Worm (Caenorhabditis elegans) whole organism, young adult: Measurements from ENCODE around the gene wdr-83.

Experiments used
- F10E7.11 ChIP-seq: sonication (generic microtip); optimal IDR thresholded peaks from 2 replicates; lab custom pipeline; 2017; ENCODE audit warnings: mild to moderate bottlenecking, missing genetic modification characterization, moderate library complexity, missing compliant biosample characterization
- F57A8.1 ChIP-seq: fragments of 200-800 bp; sonication (Bioruptor generic); optimal IDR thresholded peaks from 2 replicates; lab custom pipeline; 2018; ENCODE audit warnings: mild to moderate bottlenecking, missing genetic modification characterization, moderate library complexity, missing compliant biosample characterization
- K11D2.4 ChIP-seq: fragments of 200-800 bp; sonication (Bioruptor generic); IDR thresholded peaks from 2 replicates; pipeline ENCODE4 v1.3.6; 2022; ENCODE audit warnings: missing genetic modification reagents, missing genetic modification characterization, missing compliant biosample characterization
- Y56A3A.18 ChIP-seq: fragments of 200-800 bp; sonication (Bioruptor generic); IDR thresholded peaks from 2 replicates; pipeline ENCODE4 v1.3.6; 2022; ENCODE audit warnings: missing genetic modification reagents, missing genetic modification characterization, missing compliant biosample characterization
- Y67H2A.10 ChIP-seq: fragments of 200-800 bp; sonication (Bioruptor generic); conservative IDR thresholded peaks from 2 replicates; pipeline ENCODE4 v1.3.6; 2022; ENCODE audit warnings: missing genetic modification reagents, missing genetic modification characterization, missing compliant biosample characterization
- Y79H2A.3 ChIP-seq: fragments of 200-800 bp; sonication (Bioruptor generic); conservative IDR thresholded peaks from 2 replicates; pipeline ENCODE4 v1.3.6; 2022; ENCODE audit warnings: missing genetic modification reagents, missing genetic modification characterization, missing compliant biosample characterization
- atf-7 ChIP-seq: sonication (generic microtip); optimal IDR thresholded peaks from 2 replicates; lab custom pipeline; 2017; ENCODE audit warnings: mild to moderate bottlenecking, missing genetic modification characterization, missing compliant biosample characterization
- athp-1 ChIP-seq: sonication (generic microtip); optimal IDR thresholded peaks from 2 replicates; lab custom pipeline; 2017; ENCODE audit warnings: mild to moderate bottlenecking, missing genetic modification characterization, missing compliant biosample characterization
- attf-3 ChIP-seq: fragments of 200-800 bp; sonication (Bioruptor generic); conservative IDR thresholded peaks from 2 replicates; pipeline ENCODE4 v1.3.6; 2022; ENCODE audit warnings: missing genetic modification reagents, missing genetic modification characterization, missing compliant biosample characterization
- bed-2 ChIP-seq: fragments of 200-800 bp; sonication (Bioruptor generic); IDR thresholded peaks from 2 replicates; pipeline ENCODE4 v1.3.6; 2022; ENCODE audit warnings: missing genetic modification reagents, missing genetic modification characterization, missing compliant biosample characterization
- ccch-3 ChIP-seq: fragments of 200-800 bp; sonication (Bioruptor generic); optimal IDR thresholded peaks from 2 replicates; lab custom pipeline; 2018; ENCODE audit warnings: mild to moderate bottlenecking, missing genetic modification characterization, missing compliant biosample characterization
- ceh-91 ChIP-seq: fragments of 200-800 bp; sonication (Bioruptor generic); IDR thresholded peaks from 2 replicates; pipeline ENCODE4 v1.3.6; 2022; ENCODE audit warnings: missing genetic modification reagents, missing genetic modification characterization, missing compliant biosample characterization
- die-1 ChIP-seq: sonication (generic microtip); optimal IDR thresholded peaks from 2 replicates; lab custom pipeline; 2016; ENCODE audit warnings: missing genotype, mild to moderate bottlenecking, missing genetic modification characterization, missing compliant biosample characterization
- efl-1 ChIP-seq: fragments of 150-350 bp; optimal IDR thresholded peaks from 2 replicates; lab custom pipeline; 2014; ENCODE audit warnings: missing biosample characterization, missing genetic modification reagents, missing genetic modification characterization
- ets-4 ChIP-seq: fragments of 200-800 bp; sonication (Bioruptor generic); optimal IDR thresholded peaks from 2 replicates; lab custom pipeline; 2018; ENCODE audit warnings: mild to moderate bottlenecking, missing genetic modification characterization, missing compliant biosample characterization
- fkh-3 ChIP-seq: sonication (generic microtip); optimal IDR thresholded peaks from 2 replicates; lab custom pipeline; 2016; ENCODE audit warnings: mild to moderate bottlenecking, missing genetic modification characterization, missing compliant biosample characterization
- hmg-20 ChIP-seq: fragments of 200-800 bp; sonication (Bioruptor generic); IDR thresholded peaks from 2 replicates; pipeline ENCODE4 v1.3.6; 2022; ENCODE audit warnings: missing genetic modification reagents, missing genetic modification characterization, missing compliant biosample characterization
- let-526 ChIP-seq: fragments of 200-800 bp; sonication (Bioruptor generic); IDR thresholded peaks from 2 replicates; pipeline ENCODE4 v1.3.6; 2022; ENCODE audit warnings: missing genetic modification reagents, missing genetic modification characterization, missing compliant biosample characterization
- let-607 ChIP-seq, 2 experiments: fragments of 200-800 bp in 1 of 2; sonication (Bioruptor generic) in 1 of 2; sonication (generic microtip) in 1 of 2; optimal IDR thresholded peaks; 2 replicates each; lab custom pipeline; 2016 to 2018; ENCODE audit warnings: mild to moderate bottlenecking in 2 of 2, missing compliant biosample characterization in 2 of 2, missing genetic modification characterization in 2 of 2, moderate library complexity in 2 of 2, missing genotype in 1 of 2
- lin-26 ChIP-seq: fragments of 200-800 bp; sonication (Bioruptor generic); IDR thresholded peaks from 2 replicates; pipeline ENCODE4 v1.3.6; 2022; ENCODE audit warnings: missing genetic modification reagents, missing genetic modification characterization, missing compliant biosample characterization
- lir-1 ChIP-seq: fragments of 200-800 bp; sonication (Bioruptor generic); conservative IDR thresholded peaks from 2 replicates; pipeline ENCODE4 v1.3.6; 2022; ENCODE audit warnings: missing genetic modification reagents, missing genetic modification characterization, missing compliant biosample characterization
- mes-4 ChIP-seq: sonication (generic microtip); optimal IDR thresholded peaks from 2 replicates; lab custom pipeline; 2016; ENCODE audit warnings: missing genotype, missing genetic modification characterization, missing compliant biosample characterization
- nhr-27 ChIP-seq: fragments of 200-800 bp; sonication (Bioruptor generic); optimal IDR thresholded peaks from 2 replicates; lab custom pipeline; 2018; ENCODE audit warnings: mild to moderate bottlenecking, missing genetic modification characterization, moderate library complexity, missing compliant biosample characterization
- pha-4 ChIP-seq: fragments of 150-350 bp; sonication (generic microtip); optimal IDR thresholded peaks from 2 replicates; lab custom pipeline; 2014; ENCODE audit warnings: missing biosample characterization, missing genetic modification reagents, missing genetic modification characterization
- rec-8 ChIP-seq, 2 experiments: sonication (generic microtip); optimal IDR thresholded peaks; 2 replicates each; lab custom pipeline; 2016; ENCODE audit warnings: mild to moderate bottlenecking in 2 of 2, missing genetic modification characterization in 2 of 2, missing genetic modification reagents in 2 of 2, missing genotype in 2 of 2, missing biosample characterization in 1 of 2, missing compliant biosample characterization in 1 of 2, moderate library complexity in 1 of 2
- rpc-1 ChIP-seq, 2 experiments: fragments of 150-350 bp in 1 of 2; sonication (generic microtip) in 1 of 2; optimal IDR thresholded peaks; 2 replicates each; lab custom pipeline; 2014 to 2018; ENCODE audit warnings: missing biosample characterization in 1 of 2, missing genetic modification characterization in 1 of 2, missing genetic modification reagents in 1 of 2, missing genotype in 1 of 2
- sea-2 ChIP-seq: fragments of 200-800 bp; sonication (Bioruptor generic); IDR thresholded peaks from 2 replicates; pipeline ENCODE4 v1.3.6; 2022; ENCODE audit warnings: missing genetic modification characterization, missing compliant biosample characterization
- snpc-1.1 ChIP-seq: sonication (generic microtip); optimal IDR thresholded peaks from 2 replicates; lab custom pipeline; 2017; ENCODE audit warnings: missing genetic modification characterization, mild to moderate bottlenecking, missing compliant biosample characterization, antibody characterized with exemption, moderate library complexity, missing genotype, missing genetic modification reagents; ENCODE audit not compliant: insufficient read depth
- snpc-4 ChIP-seq, 5 experiments: fragments of 150-350 bp in 1 of 5; sonication (generic microtip) in 4 of 5; optimal IDR thresholded peaks; 2 replicates each; lab custom pipeline; 2014 to 2018; ENCODE audit warnings: missing genetic modification characterization in 5 of 5, missing biosample characterization in 3 of 5, antibody characterized with exemption in 2 of 5, mild to moderate bottlenecking in 2 of 5, missing compliant biosample characterization in 2 of 5, missing genotype in 2 of 5, moderate library complexity in 2 of 5, missing genetic modification reagents in 1 of 5
- unc-130 ChIP-seq: sonication (generic microtip); optimal IDR thresholded peaks from 2 replicates; lab custom pipeline; 2016; ENCODE audit warnings: missing genetic modification reagents, missing genetic modification characterization, missing compliant biosample characterization
- ztf-28 ChIP-seq: fragments of 200-800 bp; sonication (Bioruptor generic); IDR thresholded peaks from 2 replicates; pipeline ENCODE4 v1.3.6; 2022; ENCODE audit warnings: missing genetic modification reagents, missing genetic modification characterization, missing compliant biosample characterization
- ztf-6 ChIP-seq: fragments of 200-800 bp; sonication (Bioruptor generic); IDR thresholded peaks from 2 replicates; pipeline ENCODE4 v1.3.6; 2022; ENCODE audit warnings: missing genetic modification reagents, missing genetic modification characterization, missing compliant biosample characterization

Gene wdr-83

ce11 chrII:4985961-4986503 lies 45.5 kb downstream of the wdr-83 start:
- TF ChIP-seq snpc-1.1 (tag; lab: Kevin White, UChicago) (no peak), lin-26 (GFP tag; lab: Robert Waterston, UW) (no peak), K11D2.4 (GFP tag; lab: Robert Waterston, UW) (no peak), athp-1 (tag; lab: Kevin White, UChicago) (no peak), Y56A3A.18 (GFP tag; lab: Robert Waterston, UW) (no peak), unc-130 (GFP tag; lab: Kevin White, UChicago) (no peak), atf-7 (tag; lab: Kevin White, UChicago) (no peak)

DNA sequence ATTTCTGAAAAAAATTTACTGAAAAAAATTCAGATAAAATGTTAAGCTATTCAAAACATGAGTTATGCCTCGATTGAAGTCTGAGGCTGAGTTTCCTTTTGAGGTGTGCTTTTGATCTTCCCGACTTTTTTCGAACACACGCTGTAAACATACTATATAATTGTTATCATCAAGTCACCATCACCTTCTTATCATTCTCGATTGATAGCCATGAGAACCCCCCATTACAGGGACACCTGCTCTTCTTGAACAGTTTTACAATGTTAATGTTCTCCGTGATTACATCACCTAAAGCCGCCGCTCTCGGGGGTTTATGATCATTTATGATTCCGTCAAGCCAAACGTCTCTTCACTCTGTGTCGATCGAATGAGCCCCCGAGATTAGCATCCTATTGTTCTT lies 47.4 kb downstream of the wdr-83 start:
- TF ChIP-seq snpc-1.1 (tag; lab: Kevin White, UChicago) = no peak
- TF ChIP-seq snpc-4 (GFP tag; optimal IDR thresholded peaks at IDR 0.05; lab: Kevin White, UChicago) = no peak
- TF ChIP-seq snpc-4 (tag; optimal IDR thresholded peaks at IDR 0.05; lab: Kevin White, UChicago) = no peak
- no peak for TF ChIP-seq pha-4 (tag; lab: Kevin White, UChicago)
- TF ChIP-seq F57A8.1 (GFP tag; lab: Kevin White, UChicago) = no peak
- no peak for TF ChIP-seq ccch-3
- no peak for TF ChIP-seq rpc-1 (optimal IDR thresholded peaks at IDR 0.05; lab: Kevin White, UChicago)
- no peak for TF ChIP-seq rpc-1 (tag; optimal IDR thresholded peaks at IDR 0.05; lab: Kevin White, UChicago)

DNA sequence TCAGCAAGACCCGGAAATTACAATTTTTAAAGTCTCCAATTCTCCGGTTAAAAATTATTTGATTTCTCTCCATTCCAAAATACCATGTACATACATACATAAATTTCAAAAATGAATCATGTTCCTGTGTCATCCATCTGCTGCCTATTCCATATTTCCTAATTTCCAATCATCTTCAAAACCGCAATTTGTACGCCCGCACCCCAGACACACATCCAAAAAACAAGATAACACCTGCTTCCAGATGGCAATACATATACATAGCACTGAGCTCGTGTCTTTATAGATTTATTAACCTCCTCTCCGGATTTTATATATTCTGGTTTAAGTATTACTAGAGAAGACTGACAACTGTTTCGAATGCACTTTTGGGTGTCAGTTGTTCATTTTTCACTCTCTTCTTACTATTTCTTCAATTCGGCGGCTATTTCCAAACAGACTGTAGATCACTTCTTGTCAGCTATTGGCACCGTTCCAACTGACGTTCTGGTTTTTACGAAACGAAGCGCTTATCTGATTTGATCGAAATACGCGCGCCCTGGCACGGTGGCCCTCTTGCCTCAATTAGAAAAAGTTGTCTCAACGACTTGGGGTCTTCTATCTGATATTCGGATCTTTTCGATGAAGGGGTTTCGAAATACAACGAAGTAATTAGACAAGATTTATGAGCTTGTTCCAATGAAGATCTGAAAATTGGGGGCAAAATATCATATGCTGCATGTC lies 49.7 kb downstream of the wdr-83 start:
- TF ChIP-seq let-607 (tag; optimal IDR thresholded peaks at IDR 0.05; lab: Kevin White, UChicago) = no peak
- no peak for TF ChIP-seq rec-8 (tag; optimal IDR thresholded peaks at IDR 0.05; lab: Kevin White, UChicago)
- TF ChIP-seq hmg-20 (GFP tag; lab: Robert Waterston, UW) = no peak
- TF ChIP-seq nhr-27 = no peak
- no peak for TF ChIP-seq efl-1 (GFP tag; lab: Kevin White, UChicago)
- TF ChIP-seq ztf-6 = no peak
- TF ChIP-seq Y79H2A.3 (GFP tag; lab: Robert Waterston, UW) = no peak
- no peak for TF ChIP-seq ceh-91
- TF ChIP-seq F10E7.11 (tag; lab: Kevin White, UChicago) = no peak
- no peak for TF ChIP-seq Y67H2A.10 (GFP tag; lab: Robert Waterston, UW)
- TF ChIP-seq attf-3 (GFP tag; lab: Robert Waterston, UW) = no peak
- no peak for TF ChIP-seq ets-4 (GFP tag; lab: Kevin White, UChicago)
- no peak for TF ChIP-seq die-1 (tag; lab: Kevin White, UChicago)
- no peak for TF ChIP-seq bed-2 (GFP tag; lab: Robert Waterston, UW)
- no peak for TF ChIP-seq mes-4 (tag; lab: Kevin White, UChicago)
- no peak for TF ChIP-seq lir-1 (GFP tag; lab: Robert Waterston, UW)
- no peak for TF ChIP-seq let-526 (GFP tag; lab: Robert Waterston, UW)
- TF ChIP-seq ztf-28 (GFP tag; lab: Robert Waterston, UW) = no peak
- no peak for TF ChIP-seq sea-2 (GFP tag; lab: Robert Waterston, UW)
- no peak for TF ChIP-seq fkh-3 (tag; lab: Kevin White, UChicago)
- TF ChIP-seq, all 124 proteins: peak for 0
